Fruit fly (Drosophila melanogaster) whole organism, embryonic: ENCODE data around the gene CG42674.

ENCODE experiments used
- Ada2b ChIP-seq: fragments of 200-800 bp; sonication (Bioruptor generic); IDR thresholded peaks from 2 replicates; pipeline ENCODE4 v1.3.6; 2022; ENCODE audit warnings: missing biosample characterization, missing genetic modification characterization
- BtbVII ChIP-seq: fragments of 200-800 bp; sonication (Bioruptor generic); optimal IDR thresholded peaks from 3 replicates; lab custom pipeline; 2017; ENCODE audit warnings: missing biosample characterization, mild to moderate bottlenecking, missing genetic modification characterization
- CG10543 ChIP-seq: fragments of 200-800 bp; sonication (Bioruptor generic); optimal IDR thresholded peaks from 3 replicates; lab custom pipeline; 2017; ENCODE audit warnings: missing biosample characterization, mild to moderate bottlenecking, missing genetic modification characterization, moderate library complexity
- CG11247 ChIP-seq: fragments of 200-800 bp; sonication (Bioruptor generic); IDR thresholded peaks from 2 replicates; pipeline ENCODE4 v1.3.6; 2022; ENCODE audit warnings: missing biosample characterization, missing genetic modification characterization
- CG12071 ChIP-seq: fragments of 200-800 bp; sonication (Bioruptor generic); optimal IDR thresholded peaks from 3 replicates; lab custom pipeline; 2018; ENCODE audit warnings: missing biosample characterization, mild to moderate bottlenecking, missing genetic modification characterization
- CG14965 ChIP-seq: fragments of 200-800 bp; sonication (Bioruptor generic); optimal IDR thresholded peaks from 2 replicates; lab custom pipeline; 2016; ENCODE audit warnings: missing biosample characterization, missing genetic modification characterization, borderline replicate concordance
- CG17328 ChIP-seq: fragments of 200-800 bp; sonication (Bioruptor generic); IDR thresholded peaks from 2 replicates; pipeline ENCODE4 v1.3.6; 2022; ENCODE audit warnings: missing biosample characterization, missing genetic modification characterization
- CG17361 ChIP-seq: fragments of 200-800 bp; sonication (Bioruptor generic); IDR thresholded peaks from 3 replicates; pipeline ENCODE4 v1.3.6; 2022; ENCODE audit warnings: missing biosample characterization, missing genetic modification characterization
- CG1832 ChIP-seq: fragments of 200-800 bp; sonication (Bioruptor generic); optimal IDR thresholded peaks from 2 replicates; lab custom pipeline; 2017; ENCODE audit warnings: missing biosample characterization, mild to moderate bottlenecking, missing genetic modification characterization, inconsistent platforms
- CG2712 ChIP-seq: fragments of 200-800 bp; optimal IDR thresholded peaks from 3 replicates; lab custom pipeline; 2019; ENCODE audit warnings: missing biosample characterization, mild to moderate bottlenecking, missing genetic modification characterization, moderate library complexity
- CG33213 ChIP-seq: fragments of 200-800 bp; sonication (Bioruptor generic); optimal IDR thresholded peaks from 3 replicates; lab custom pipeline; 2016; ENCODE audit warnings: missing biosample characterization, missing genetic modification characterization
- CG3847 ChIP-seq: fragments of 200-800 bp; sonication (Bioruptor generic); IDR thresholded peaks from 2 replicates; pipeline ENCODE4 v1.3.6; 2022; ENCODE audit warnings: missing biosample characterization, missing genetic modification characterization
- CG3995 ChIP-seq: fragments of 200-800 bp; sonication (Bioruptor generic); optimal IDR thresholded peaks from 3 replicates; lab custom pipeline; 2016; ENCODE audit warnings: missing biosample characterization, missing genetic modification characterization
- CG4730 ChIP-seq: fragments of 200-800 bp; sonication (Bioruptor generic); IDR thresholded peaks from 2 replicates; pipeline ENCODE4 v1.3.6; 2022; ENCODE audit warnings: missing biosample characterization, missing genetic modification characterization
- CG6854 ChIP-seq: fragments of 200-800 bp; sonication (Bioruptor generic); optimal IDR thresholded peaks from 3 replicates; lab custom pipeline; 2017; ENCODE audit warnings: missing biosample characterization, mild to moderate bottlenecking, missing genetic modification characterization
- CG7271 ChIP-seq: fragments of 200-800 bp; sonication (Bioruptor generic); optimal IDR thresholded peaks from 2 replicates; lab custom pipeline; 2018; ENCODE audit warnings: missing biosample characterization, mild to moderate bottlenecking, missing genetic modification characterization, moderate library complexity
- CG9797 ChIP-seq: fragments of 200-800 bp; sonication (Bioruptor generic); optimal IDR thresholded peaks from 3 replicates; lab custom pipeline; 2018; ENCODE audit warnings: missing biosample characterization, mild to moderate bottlenecking, missing genetic modification characterization
- Dp ChIP-seq: fragments of 200-800 bp; sonication (Bioruptor generic); optimal IDR thresholded peaks from 2 replicates; lab custom pipeline; 2018; ENCODE audit warnings: missing biosample characterization, mild to moderate bottlenecking, missing genetic modification characterization, moderate library complexity
- E2f1 ChIP-seq: fragments of 200-800 bp; sonication (Bioruptor generic); IDR thresholded peaks from 2 replicates; pipeline ENCODE4 v1.3.6; 2022; ENCODE audit warnings: missing biosample characterization, missing genetic modification characterization
- E2f2 ChIP-seq: fragments of 200-800 bp; sonication (Bioruptor generic); IDR thresholded peaks from 2 replicates; pipeline ENCODE4 v1.3.6; 2022; ENCODE audit warnings: missing biosample characterization, missing genetic modification characterization
- Fer1 ChIP-seq: fragments of 200-800 bp; sonication (Bioruptor generic); optimal IDR thresholded peaks from 2 replicates; lab custom pipeline; 2017; ENCODE audit warnings: missing biosample characterization, mild to moderate bottlenecking, missing genetic modification characterization
- Gug ChIP-seq: fragments of 200-800 bp; sonication (Bioruptor generic); IDR thresholded peaks from 4 replicates; pipeline ENCODE4 v1.3.6; 2022; ENCODE audit warnings: missing biosample characterization, missing genetic modification characterization
- Hey ChIP-seq: fragments of 200-800 bp; sonication (Bioruptor generic); optimal IDR thresholded peaks from 3 replicates; lab custom pipeline; 2018; ENCODE audit warnings: missing biosample characterization, mild to moderate bottlenecking, missing genetic modification characterization
- Hmx ChIP-seq: fragments of 200-800 bp; sonication (Bioruptor generic); optimal IDR thresholded peaks from 2 replicates; lab custom pipeline; 2016; ENCODE audit warnings: missing biosample characterization, missing genetic modification characterization
- Hr51 ChIP-seq, 2 experiments: fragments of 200-800 bp; sonication (Bioruptor generic); optimal IDR thresholded peaks; 2 replicates in 1 of 2; 3 replicates in 1 of 2; lab custom pipeline; 2016 to 2018; ENCODE audit warnings: missing biosample characterization in 2 of 2, missing genetic modification characterization in 2 of 2, mild to moderate bottlenecking in 1 of 2, moderate library complexity in 1 of 2
- Hr78 ChIP-seq, 2 experiments: fragments of 200-800 bp in 1 of 2; fragments of >200 bp in 1 of 2; sonication (Bioruptor generic) in 1 of 2; optimal IDR thresholded peaks; 2 replicates each; lab custom pipeline; 2017 to 2019; ENCODE audit warnings: missing biosample characterization in 2 of 2, missing genetic modification characterization in 2 of 2, mild to moderate bottlenecking in 1 of 2, moderate library complexity in 1 of 2
- Lim3 ChIP-seq: fragments of 200-800 bp; sonication (Bioruptor generic); IDR thresholded peaks from 2 replicates; pipeline ENCODE4 v1.3.6; 2022; ENCODE audit warnings: missing biosample characterization, missing genetic modification characterization
- NC2β ChIP-seq: fragments of 200-800 bp; sonication (Bioruptor generic); optimal IDR thresholded peaks from 2 replicates; lab custom pipeline; 2016; ENCODE audit warnings: missing biosample characterization, missing genetic modification characterization
- NFAT ChIP-seq: fragments of 200-800 bp; sonication (Bioruptor generic); IDR thresholded peaks from 2 replicates; pipeline ENCODE4 v1.3.6; 2022; ENCODE audit warnings: missing biosample characterization, missing genetic modification characterization
- Opbp ChIP-seq: fragments of 200-800 bp; sonication (Bioruptor generic); IDR thresholded peaks from 3 replicates; pipeline ENCODE4 v1.3.6; 2022; ENCODE audit warnings: missing biosample characterization, missing genetic modification characterization; ENCODE audit not compliant: partially characterized antibody
- Pdp1 ChIP-seq, 2 experiments: fragments of 200-800 bp; sonication (Bioruptor generic); optimal IDR thresholded peaks; 3 replicates each; lab custom pipeline; 2016; ENCODE audit warnings: missing biosample characterization in 2 of 2, missing genetic modification characterization in 2 of 2, mild to moderate bottlenecking in 1 of 2, moderate library complexity in 1 of 2
- Ravus ChIP-seq: fragments of 200-800 bp; sonication (Bioruptor generic); IDR thresholded peaks from 2 replicates; pipeline ENCODE4 v1.3.6; 2022; ENCODE audit warnings: missing biosample characterization, missing genetic modification characterization
- Rx ChIP-seq: fragments of 200-800 bp; sonication (Bioruptor generic); IDR thresholded peaks from 2 replicates; pipeline ENCODE4 v1.3.6; 2022; ENCODE audit warnings: missing biosample characterization, missing genetic modification characterization
- Taf1 ChIP-seq: fragments of 200-800 bp; sonication (Bioruptor generic); IDR thresholded peaks from 2 replicates; pipeline ENCODE4 v1.3.6; 2022; ENCODE audit warnings: missing biosample characterization, missing genetic modification characterization
- Xrp1 ChIP-seq: fragments of 200-800 bp; sonication (Bioruptor generic); IDR thresholded peaks from 2 replicates; pipeline ENCODE4 v1.3.6; 2022; ENCODE audit warnings: missing biosample characterization, missing genetic modification characterization
- crc ChIP-seq: fragments of 200-800 bp; sonication (Bioruptor generic); optimal IDR thresholded peaks from 2 replicates; lab custom pipeline; 2016; ENCODE audit warnings: missing biosample characterization, missing genetic modification characterization
- dan ChIP-seq: fragments of 200-800 bp; sonication (Bioruptor generic); IDR thresholded peaks from 2 replicates; pipeline ENCODE4 v1.3.6; 2022; ENCODE audit warnings: missing biosample characterization, missing genetic modification characterization
- dpn ChIP-seq, 2 experiments: fragments of 200-800 bp; sonication (Bioruptor generic); optimal IDR thresholded peaks; 3 replicates each; lab custom pipeline; 2016; ENCODE audit warnings: missing biosample characterization in 2 of 2, missing genetic modification characterization in 2 of 2
- esg ChIP-seq: fragments of 200-800 bp; sonication (Bioruptor generic); conservative IDR thresholded peaks from 2 replicates; pipeline ENCODE4 v1.3.6; 2022; ENCODE audit warnings: missing biosample characterization, missing genetic modification characterization
- fru ChIP-seq: fragments of >200 bp; optimal IDR thresholded peaks from 2 replicates; lab custom pipeline; 2017
- insv ChIP-seq, 2 experiments: fragments of 200-800 bp; sonication (Bioruptor generic); optimal IDR thresholded peaks; 3 replicates each; lab custom pipeline; 2016 to 2018; ENCODE audit warnings: missing biosample characterization in 2 of 2, missing genetic modification characterization in 2 of 2
- lmd ChIP-seq: fragments of 200-800 bp; sonication (Bioruptor generic); IDR thresholded peaks from 2 replicates; pipeline ENCODE4 v1.3.6; 2022; ENCODE audit warnings: missing biosample characterization, missing genetic modification characterization
- nau ChIP-seq: fragments of 200-800 bp; sonication (Bioruptor generic); optimal IDR thresholded peaks from 3 replicates; lab custom pipeline; 2017; ENCODE audit warnings: missing biosample characterization, mild to moderate bottlenecking, missing genetic modification characterization, missing genetic modification reagents
- nmo ChIP-seq: fragments of 200-800 bp; sonication (Bioruptor generic); optimal IDR thresholded peaks from 2 replicates; lab custom pipeline; 2018; ENCODE audit warnings: missing biosample characterization, mild to moderate bottlenecking, missing genetic modification characterization, moderate library complexity
- pfk ChIP-seq: fragments of 200-800 bp; sonication (Bioruptor generic); optimal IDR thresholded peaks from 2 replicates; lab custom pipeline; 2018; ENCODE audit warnings: missing biosample characterization, mild to moderate bottlenecking, missing genetic modification characterization, moderate library complexity
- repo ChIP-seq: fragments of 200-800 bp; sonication (Bioruptor generic); optimal IDR thresholded peaks from 2 replicates; lab custom pipeline; 2016; ENCODE audit warnings: missing biosample characterization, missing genetic modification characterization
- tna ChIP-seq: fragments of 200-800 bp; sonication (Bioruptor generic); IDR thresholded peaks from 2 replicates; pipeline ENCODE4 v1.3.6; 2022; ENCODE audit warnings: missing biosample characterization, missing genetic modification characterization; ENCODE audit not compliant: partially characterized antibody
- ttk ChIP-seq: fragments of 200-800 bp; sonication (Bioruptor generic); IDR thresholded peaks from 2 replicates; pipeline ENCODE4 v2.1.2; 2022; ENCODE audit warnings: missing biosample characterization, missing genetic modification characterization
- twi ChIP-seq: fragments of 200-800 bp; optimal IDR thresholded peaks from 2 replicates; lab custom pipeline; 2019; ENCODE audit warnings: missing biosample characterization, mild to moderate bottlenecking, missing genetic modification characterization, moderate library complexity
- unpg ChIP-seq: fragments of 200-800 bp; sonication (Bioruptor generic); optimal IDR thresholded peaks from 3 replicates; lab custom pipeline; 2018; ENCODE audit warnings: missing biosample characterization, mild to moderate bottlenecking, missing genetic modification characterization, moderate library complexity

CG42674 gene

dm6 chr3L:20140589-20141207, 57.4 kb downstream of the CG42674 start, which contains the start of gene CG7328 (continued):
- no peak for TF ChIP-seq Gug (GFP tag; lab: Robert Waterston, UW)
- no peak for TF ChIP-seq CG7271 (tag; lab: Kevin White, UChicago)
- TF ChIP-seq BtbVII: no peak
- TF ChIP-seq CG14965: no peak
- TF ChIP-seq fru (lab: Kevin White, UChicago): no peak
- no peak for TF ChIP-seq Fer1
- TF ChIP-seq CG3995 (GFP tag; lab: Kevin White, UChicago): no peak
- TF ChIP-seq Hr78 (GFP tag; optimal IDR thresholded peaks at IDR 0.05; lab: Kevin White, UChicago): no peak
- TF ChIP-seq lmd (GFP tag; lab: Robert Waterston, UW): peak; percentile 62; the same call in 1 of the 2 replicates
- no peak for TF ChIP-seq nau
- peak; percentile 23; the same call in 1 of the 2 replicates for TF ChIP-seq CG17328 (GFP tag; lab: Robert Waterston, UW)
- TF ChIP-seq NFAT (GFP tag; lab: Robert Waterston, UW): no peak
- TF ChIP-seq crc: peak; percentile 6
- no peak for TF ChIP-seq Opbp (GFP tag; lab: Robert Waterston, UW)
- no peak for TF ChIP-seq CG1832 (GFP tag; lab: Kevin White, UChicago)
- no peak for TF ChIP-seq unpg (GFP tag; lab: Kevin White, UChicago)
- peak in 1 of 2 experiments; percentile 28 for TF ChIP-seq Pdp1 (GFP tag; optimal IDR thresholded peaks at IDR 0.05; lab: Kevin White, UChicago)
- peak in 1 of 2 experiments; percentile 5 for TF ChIP-seq insv (GFP tag; optimal IDR thresholded peaks at IDR 0.05; lab: Kevin White, UChicago)
- peak; percentile 23 to 43 for TF ChIP-seq dpn (GFP tag; optimal IDR thresholded peaks at IDR 0.05; lab: Kevin White, UChicago)
- TF ChIP-seq Hmx (GFP tag; lab: Kevin White, UChicago): no peak
- no peak for TF ChIP-seq CG12071
- TF ChIP-seq twi (tag; lab: Kevin White, UChicago): no peak
- TF ChIP-seq Dp (GFP tag; lab: Kevin White, UChicago): no peak
- TF ChIP-seq nmo (GFP tag; lab: Kevin White, UChicago): peak; percentile 65
- peak; percentile 35; the same call in 1 of the 2 replicates for TF ChIP-seq Xrp1 (GFP tag; lab: Robert Waterston, UW)
- TF ChIP-seq CG33213 (GFP tag; lab: Kevin White, UChicago): no peak
- TF ChIP-seq esg: peak; percentile 55; the same call in 1 of the 2 replicates
- TF ChIP-seq Ada2b (GFP tag; lab: Robert Waterston, UW): no peak
- no peak for TF ChIP-seq Rx (GFP tag; lab: Robert Waterston, UW)
- peak; percentile 54 for TF ChIP-seq CG3847 (GFP tag; lab: Robert Waterston, UW)
- TF ChIP-seq CG17361 (GFP tag; lab: Robert Waterston, UW): no peak
- no peak for TF ChIP-seq tna (GFP tag; lab: Robert Waterston, UW)
- TF ChIP-seq CG2712 (tag; lab: Kevin White, UChicago): no peak
- no peak for TF ChIP-seq CG11247
- TF ChIP-seq E2f2 (GFP tag; lab: Robert Waterston, UW): no peak; the same call in 1 of the 2 replicates
- TF ChIP-seq repo (GFP tag; lab: Kevin White, UChicago): no peak
- no peak for TF ChIP-seq CG9797 (GFP tag; lab: Kevin White, UChicago)
- TF ChIP-seq Lim3: no peak
- TF ChIP-seq Taf1: no peak
- no peak for TF ChIP-seq CG10543 (GFP tag; lab: Kevin White, UChicago)
- TF ChIP-seq Hey (tag; lab: Kevin White, UChicago): no peak
- no peak for TF ChIP-seq Hr51 (GFP tag; optimal IDR thresholded peaks at IDR 0.05; lab: Kevin White, UChicago)
- no peak for TF ChIP-seq CG4730
- TF ChIP-seq Ravus (GFP tag; lab: Robert Waterston, UW): no peak
- TF ChIP-seq dan (GFP tag; lab: Robert Waterston, UW): no peak
- TF ChIP-seq ttk (GFP tag; lab: Robert Waterston, UW): no peak
- peak; percentile 27; the same call in 1 of the 2 replicates for TF ChIP-seq E2f1 (GFP tag; lab: Robert Waterston, UW)
- TF ChIP-seq pfk (GFP tag; lab: Kevin White, UChicago): no peak
- TF ChIP-seq CG6854 (GFP tag; lab: Kevin White, UChicago): peak; percentile 19
- no peak for TF ChIP-seq NC2β (GFP tag; lab: Kevin White, UChicago)
